Worm (Caenorhabditis elegans) whole organism, mixed stage, embryonic: ENCODE results near the gene cwn-2.

Experiments
- ceh-39 ChIP-seq: fragments of 150-350 bp; optimal IDR thresholded peaks from 2 replicates; lab custom pipeline; 2014; ENCODE audit warnings: missing biosample characterization, missing genetic modification characterization
- elt-3 ChIP-seq: fragments of 150-350 bp; optimal IDR thresholded peaks from 2 replicates; lab custom pipeline; 2014; ENCODE audit warnings: missing biosample characterization, missing genetic modification characterization
- lin-13 ChIP-seq: fragments of 150-350 bp; optimal IDR thresholded peaks from 2 replicates; lab custom pipeline; 2014; ENCODE audit warnings: missing biosample characterization, missing genetic modification characterization
- lsy-2 ChIP-seq: fragments of 150-350 bp; optimal IDR thresholded peaks from 2 replicates; lab custom pipeline; 2014; ENCODE audit warnings: missing biosample characterization, missing genetic modification characterization
- mep-1 ChIP-seq: fragments of 150-350 bp; optimal IDR thresholded peaks from 2 replicates; lab custom pipeline; 2017; ENCODE audit warnings: missing biosample characterization, missing genetic modification reagents, missing genetic modification characterization, inconsistent platforms
- nhr-12 ChIP-seq: fragments of 150-350 bp; optimal IDR thresholded peaks from 2 replicates; lab custom pipeline; 2014; ENCODE audit warnings: missing biosample characterization, missing genetic modification characterization
- nhr-2 ChIP-seq: fragments of 150-350 bp; optimal IDR thresholded peaks from 2 replicates; lab custom pipeline; 2014; ENCODE audit warnings: missing biosample characterization, missing genetic modification characterization
- nhr-76 ChIP-seq: sonication (generic microtip); optimal IDR thresholded peaks from 2 replicates; lab custom pipeline; 2017; ENCODE audit warnings: missing biosample characterization, missing genetic modification characterization
- pha-4 ChIP-seq: fragments of 150-350 bp; optimal IDR thresholded peaks from 2 replicates; lab custom pipeline; 2018; ENCODE audit warnings: missing biosample characterization, missing genetic modification reagents, missing genetic modification characterization
- unc-62 ChIP-seq: fragments of 150-350 bp; optimal IDR thresholded peaks from 2 replicates; lab custom pipeline; 2014; ENCODE audit warnings: missing biosample characterization, missing genetic modification reagents, missing genetic modification characterization

DNA sequence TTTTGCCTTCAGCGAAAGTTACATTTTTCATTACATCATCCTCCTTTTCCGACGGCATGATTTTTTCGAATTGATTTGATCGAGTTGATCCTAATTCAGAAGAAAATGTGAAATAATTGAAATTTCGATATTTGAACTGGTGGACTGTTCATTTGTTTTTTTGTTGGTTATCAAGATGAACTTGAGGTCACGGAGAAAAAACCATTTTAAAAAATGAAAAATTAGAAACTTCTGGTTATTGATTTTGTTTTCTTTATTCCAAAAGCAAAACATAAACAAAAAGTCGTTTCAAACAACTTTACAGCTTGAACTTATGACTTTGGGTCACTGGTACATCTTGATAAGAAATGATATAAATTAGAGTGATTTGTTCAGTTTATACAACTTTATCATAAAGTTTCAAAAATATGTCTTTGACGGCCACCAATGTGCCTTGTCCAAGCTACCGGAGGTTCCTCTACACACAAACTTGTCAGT is 7.5 kb downstream of the cwn-2 start, which contains the start of the genes ttbk-4 and W01B6.4:
- no peak for TF ChIP-seq nhr-76 (tag; lab: Kevin White, UChicago)
- no peak for TF ChIP-seq lin-13
- TF ChIP-seq nhr-2 (tag; lab: Kevin White, UChicago) = no peak
- TF ChIP-seq ceh-39 (tag; lab: Kevin White, UChicago) = no peak
- no peak for TF ChIP-seq lsy-2
- no peak for TF ChIP-seq unc-62 (GFP tag; lab: Kevin White, UChicago)
- no peak for TF ChIP-seq mep-1
- TF ChIP-seq pha-4 (tag; lab: Kevin White, UChicago) = no peak
- no peak for TF ChIP-seq elt-3 (tag; lab: Kevin White, UChicago)
- TF ChIP-seq nhr-12 (tag; lab: Kevin White, UChicago) = no peak
